Worm (Caenorhabditis elegans): ENCODE data around the gene ZC513.2.

ce11 chrV:8081579-8081978, 27.3 kb downstream of the ZC513.2 start, which contains the start of gene str-131:
- TF ChIP-seq elt-1 (tag; optimal IDR thresholded peaks at IDR 0.05) (no peak), pha-4 (tag; optimal IDR thresholded peaks at IDR 0.05) (no peak), fkh-2 (tag; optimal IDR thresholded peaks at IDR 0.05) (no peak)
